Worm (Caenorhabditis elegans) whole organism, L4/young adult: ENCODE data around the gene C39D10.11.

Experiments
- W03F9.2 ChIP-seq: fragments of 150-350 bp; optimal IDR thresholded peaks from 2 replicates; lab custom pipeline; 2014; ENCODE audit warnings: missing biosample characterization, missing genetic modification characterization
- him-1 ChIP-seq: sonication (generic microtip); optimal IDR thresholded peaks from 2 replicates; lab custom pipeline; 2016; ENCODE audit warnings: missing genotype, missing genetic modification reagents, missing genetic modification characterization, missing compliant biosample characterization

- TF ChIP-seq him-1 (no peak), W03F9.2 (tag; lab: Kevin White, UChicago) (peak; percentile 4)
These were observed 3.4 kb downstream of the C39D10.11 start, which contains the start of gene C39D10.1 for ce11 chrX:7906430-7907014.
